Fruit fly (Drosophila melanogaster): Measurements from ENCODE around the gene CG9920.

CG9920 gene

dm6 chr3R:14048702-14049142, 49.2 kb downstream of the CG9920 start:
- TF ChIP-seq CG17801 (GFP tag; optimal IDR thresholded peaks at IDR 0.05; ENCODE audit: partially characterized antibody): no peak

All from ovary, adult (tissue).